Fruit fly (Drosophila melanogaster): ENCODE data around the gene Efhc1.1.

DNA sequence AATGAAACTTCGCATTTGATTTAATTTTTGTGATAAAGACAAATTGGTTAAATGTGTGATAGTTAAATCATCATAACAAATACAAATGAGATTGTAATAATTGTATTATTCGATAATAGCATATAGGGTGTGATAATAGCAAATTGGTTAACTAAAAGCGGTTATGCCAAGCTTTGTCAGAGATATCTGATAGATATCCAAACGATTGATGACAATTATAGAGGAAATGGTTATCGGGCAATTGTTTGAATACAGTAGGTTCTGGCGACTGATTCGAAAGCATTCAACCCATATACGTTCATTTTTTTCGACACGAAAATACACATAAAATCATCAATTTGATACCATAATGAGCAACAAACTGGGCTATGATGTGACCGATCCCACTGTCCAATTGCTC, 25.7 kb upstream of the Efhc1.1 start, which contains the start of gene CG8509:
- TF ChIP-seq Snoo (tag; optimal IDR thresholded peaks at IDR 0.05): no peak
- no peak for TF ChIP-seq CG32121 (GFP tag; IDR thresholded peaks at IDR 0.05)
- TF ChIP-seq CG14655 (GFP tag; optimal IDR thresholded peaks at IDR 0.05): no peak
- no peak for TF ChIP-seq CG10348 (GFP tag; IDR thresholded peaks at IDR 0.05)
- no peak for TF ChIP-seq Pif1A (GFP tag; optimal IDR thresholded peaks at IDR 0.05)
- TF ChIP-seq Ets98B (GFP tag; IDR thresholded peaks at IDR 0.05): no peak
- TF ChIP-seq rn (GFP tag; IDR thresholded peaks at IDR 0.05): no peak
- TF ChIP-seq Pif1B (GFP tag; optimal IDR thresholded peaks at IDR 0.05): no peak

All from whole organism, pupa.